Worm (Caenorhabditis elegans): ENCODE measurements around the gene mbk-2.

DNA sequence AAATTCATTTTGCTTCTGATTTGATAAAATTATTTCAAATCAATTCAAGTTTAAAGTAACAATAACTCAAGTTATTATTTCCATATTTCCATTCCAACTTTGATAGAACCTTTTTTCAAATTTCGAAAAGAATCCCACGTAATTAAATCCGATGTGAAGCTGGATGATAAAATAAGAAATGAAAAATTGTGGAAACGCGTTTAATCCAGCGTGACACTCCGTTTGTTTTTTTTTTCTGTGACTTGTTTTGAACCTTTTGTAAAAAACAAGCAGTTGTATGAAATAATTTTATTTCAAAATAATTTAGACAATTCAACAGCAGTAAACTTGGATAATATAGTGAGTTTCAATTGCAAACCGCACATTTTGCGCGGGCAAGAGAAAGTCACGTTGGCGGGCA lies 43.6 kb downstream of the mbk-2 start, which contains the start of gene F49E11.7:
- TF ChIP-seq nhr-76 (tag; optimal IDR thresholded peaks at IDR 0.05) (no peak), ztf-11 (tag; optimal IDR thresholded peaks at IDR 0.05) (no peak), elt-3 (tag; optimal IDR thresholded peaks at IDR 0.05) (no peak), lsy-2 (tag; optimal IDR thresholded peaks at IDR 0.05) (no peak), unc-62 (GFP tag; optimal IDR thresholded peaks at IDR 0.05) (no peak), lin-13 (tag; optimal IDR thresholded peaks at IDR 0.05) (no peak), ham-2 (GFP tag; optimal IDR thresholded peaks at IDR 0.05) (no peak), zip-8 (tag; optimal IDR thresholded peaks at IDR 0.05) (no peak), mep-1 (tag; optimal IDR thresholded peaks at IDR 0.05) (no peak), unc-39 (tag; optimal IDR thresholded peaks at IDR 0.05) (no peak)
